Worm (Caenorhabditis elegans) whole organism, young adult: ENCODE measurements around the gene cab-1.

Experiments
- F49E8.2 ChIP-seq: sonication (generic microtip); optimal IDR thresholded peaks from 3 replicates; lab custom pipeline; 2017; ENCODE audit warnings: missing genetic modification characterization, mild to moderate bottlenecking, missing compliant biosample characterization, antibody characterized with exemption, moderate library complexity; ENCODE audit not compliant: insufficient read depth
- Y79H2A.3 ChIP-seq: fragments of 200-800 bp; sonication (Bioruptor generic); conservative IDR thresholded peaks from 2 replicates; pipeline ENCODE4 v1.3.6; 2022; ENCODE audit warnings: missing genetic modification reagents, missing genetic modification characterization, missing compliant biosample characterization
- ceh-79 ChIP-seq: sonication (generic microtip); optimal IDR thresholded peaks from 2 replicates; lab custom pipeline; 2017; ENCODE audit warnings: mild to moderate bottlenecking, missing genetic modification characterization, missing compliant biosample characterization
- dpl-1 ChIP-seq: fragments of 150-350 bp; optimal IDR thresholded peaks from 2 replicates; lab custom pipeline; 2014; ENCODE audit warnings: missing biosample characterization, missing genetic modification reagents, missing genetic modification characterization
- lsy-27 ChIP-seq: sonication (generic microtip); optimal IDR thresholded peaks from 2 replicates; lab custom pipeline; 2017; ENCODE audit warnings: missing genetic modification characterization, mild to moderate bottlenecking, missing compliant biosample characterization, antibody characterized with exemption, missing genotype, borderline replicate concordance; ENCODE audit not compliant: insufficient read depth
- tbx-9 ChIP-seq: sonication (generic microtip); optimal IDR thresholded peaks from 2 replicates; lab custom pipeline; 2016; ENCODE audit warnings: borderline replicate concordance, missing genetic modification characterization, inconsistent platforms, missing compliant biosample characterization
- unc-62 ChIP-seq: fragments of 150-350 bp; optimal IDR thresholded peaks from 2 replicates; lab custom pipeline; 2014; ENCODE audit warnings: missing biosample characterization, missing genetic modification reagents, missing genetic modification characterization

ce11 chrX:12210145-12211032 lies 2.3 kb downstream of the cab-1 start:
- TF ChIP-seq ceh-79 (tag; lab: Kevin White, UChicago), result no peak
- TF ChIP-seq F49E8.2, result no peak
- no peak for TF ChIP-seq dpl-1
- no peak for TF ChIP-seq Y79H2A.3
- TF ChIP-seq tbx-9, result no peak
- no peak for TF ChIP-seq lsy-27
- no peak for TF ChIP-seq unc-62 (GFP tag; lab: Kevin White, UChicago)
